Worm (Caenorhabditis elegans) whole organism, L2 larva: ENCODE measurements around the gene trpp-11.

Source experiments
- elt-3 ChIP-seq: sonication (generic microtip); optimal IDR thresholded peaks from 2 replicates; lab custom pipeline; 2017; ENCODE audit warnings: missing biosample characterization, missing genetic modification characterization
- nhr-11 ChIP-seq: fragments of 150-350 bp; optimal IDR thresholded peaks from 2 replicates; lab custom pipeline; 2014; ENCODE audit warnings: missing biosample characterization, missing genetic modification characterization
- nhr-25 ChIP-seq: fragments of 150-350 bp; sonication (generic microtip); optimal IDR thresholded peaks from 3 replicates; lab custom pipeline; 2014; ENCODE audit warnings: missing biosample characterization, missing genetic modification characterization

DNA sequence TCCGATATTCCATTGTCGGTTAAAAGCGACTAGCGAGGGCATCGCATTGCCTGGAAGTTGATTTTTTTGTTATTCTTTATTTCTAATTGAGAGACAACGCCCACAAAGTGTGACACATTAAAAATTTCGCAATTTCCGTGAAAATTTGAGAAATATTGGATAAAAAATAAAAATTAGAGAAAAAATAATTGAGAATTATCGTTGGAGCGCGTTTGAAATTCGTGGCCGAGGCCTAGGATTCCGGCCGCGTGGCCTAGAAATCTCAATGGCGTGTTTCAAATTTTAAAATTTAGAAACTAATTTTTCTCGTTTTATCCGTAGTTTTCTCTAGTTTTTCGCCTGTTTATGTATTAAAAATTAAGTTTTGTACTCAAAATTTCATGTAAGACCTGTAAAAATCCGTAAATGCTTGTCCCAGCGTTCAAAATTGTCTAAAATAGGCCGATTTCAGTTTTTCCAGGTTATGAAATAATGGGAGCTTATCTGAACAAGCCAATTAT, 11.6 kb upstream of the trpp-11 start, which contains the start of the genes dagl-2 and ppm-1.G:
- no peak for TF ChIP-seq nhr-11 (tag; lab: Kevin White, UChicago)
- no peak for TF ChIP-seq elt-3 (tag; lab: Kevin White, UChicago)
- TF ChIP-seq nhr-25, result peak; percentile 62
